Worm (Caenorhabditis elegans) whole organism, L4 larva: Measurements from ENCODE around the gene lido-8.

ENCODE experiments used
- jun-1 ChIP-seq: fragments of 150-350 bp; optimal IDR thresholded peaks from 2 replicates; lab custom pipeline; 2014; ENCODE audit warnings: missing biosample characterization, missing genetic modification reagents, missing genetic modification characterization
- mxl-2 ChIP-seq: fragments of 200-800 bp; sonication (Bioruptor generic); conservative IDR thresholded peaks from 2 replicates; pipeline ENCODE4 v1.3.6; 2022; ENCODE audit warnings: missing genetic modification reagents, missing genetic modification characterization, missing compliant biosample characterization
- zag-1 ChIP-seq: fragments of 150-350 bp; optimal IDR thresholded peaks from 2 replicates; lab custom pipeline; 2014; ENCODE audit warnings: missing biosample characterization, missing genetic modification characterization

ce11 chrII:2997828-2998441 lies 1.1 kb downstream of the lido-8 start:
- TF ChIP-seq zag-1 (tag; lab: Kevin White, UChicago), result no peak
- no peak for TF ChIP-seq mxl-2 (GFP tag; lab: Robert Waterston, UW)
- no peak for TF ChIP-seq jun-1 (tag; lab: Kevin White, UChicago)
